Worm (Caenorhabditis elegans) whole organism, young adult: ENCODE results near the gene T19D2.3.

ENCODE experiments used
- B0035.1 ChIP-seq: sonication (generic microtip); optimal IDR thresholded peaks from 2 replicates; lab custom pipeline; 2016; ENCODE audit warnings: missing genetic modification characterization, mild to moderate bottlenecking, missing compliant biosample characterization, missing genotype, missing genetic modification reagents
- B0261.1 ChIP-seq: sonication (generic microtip); optimal IDR thresholded peaks from 2 replicates; lab custom pipeline; 2016; ENCODE audit warnings: mild to moderate bottlenecking, missing genetic modification characterization, moderate library complexity, missing compliant biosample characterization
- C06A6.2 ChIP-seq: fragments of 200-800 bp; sonication (Bioruptor generic); conservative IDR thresholded peaks from 2 replicates; pipeline ENCODE4 v1.3.6; 2022; ENCODE audit warnings: missing genetic modification characterization, missing compliant biosample characterization
- C17E4.6 ChIP-seq: fragments of 200-800 bp; sonication (Bioruptor generic); IDR thresholded peaks from 2 replicates; pipeline ENCODE4 v1.3.6; 2022; ENCODE audit warnings: missing genetic modification reagents, missing genetic modification characterization, missing compliant biosample characterization
- F10E7.11 ChIP-seq: sonication (generic microtip); optimal IDR thresholded peaks from 2 replicates; lab custom pipeline; 2017; ENCODE audit warnings: mild to moderate bottlenecking, missing genetic modification characterization, moderate library complexity, missing compliant biosample characterization
- F22D6.2 ChIP-seq: sonication (generic microtip); optimal IDR thresholded peaks from 2 replicates; lab custom pipeline; 2016; ENCODE audit warnings: mild to moderate bottlenecking, missing genetic modification characterization, missing compliant biosample characterization
- F39B2.1 ChIP-seq: fragments of 200-800 bp; sonication (Bioruptor generic); IDR thresholded peaks from 2 replicates; pipeline ENCODE4 v1.3.6; 2022; ENCODE audit warnings: missing genetic modification reagents, missing genetic modification characterization, missing compliant biosample characterization
- F52B5.7 ChIP-seq: sonication (generic microtip); optimal IDR thresholded peaks from 2 replicates; lab custom pipeline; 2016; ENCODE audit warnings: mild to moderate bottlenecking, missing genetic modification characterization, missing compliant biosample characterization
- F55B11.4 ChIP-seq: sonication (generic microtip); optimal IDR thresholded peaks from 2 replicates; lab custom pipeline; 2016; ENCODE audit warnings: missing compliant biosample characterization, missing genetic modification characterization, borderline replicate concordance; ENCODE audit not compliant: insufficient read depth
- K11D2.4 ChIP-seq: fragments of 200-800 bp; sonication (Bioruptor generic); IDR thresholded peaks from 2 replicates; pipeline ENCODE4 v1.3.6; 2022; ENCODE audit warnings: missing genetic modification reagents, missing genetic modification characterization, missing compliant biosample characterization
- K12H6.12 ChIP-seq: fragments of 200-800 bp; sonication (Bioruptor generic); optimal IDR thresholded peaks from 2 replicates; lab custom pipeline; 2018; ENCODE audit warnings: mild to moderate bottlenecking, missing genetic modification characterization, missing compliant biosample characterization
- Y53G8AR.9 ChIP-seq: fragments of 200-800 bp; sonication (Bioruptor generic); conservative IDR thresholded peaks from 2 replicates; pipeline ENCODE4 v1.3.6; 2022; ENCODE audit warnings: missing genetic modification reagents, missing genetic modification characterization, missing compliant biosample characterization
- ZK185.1 ChIP-seq: sonication (generic microtip); optimal IDR thresholded peaks from 2 replicates; lab custom pipeline; 2016; ENCODE audit warnings: mild to moderate bottlenecking, missing genetic modification characterization, missing compliant biosample characterization; ENCODE audit not compliant: poor library complexity, severe bottlenecking
- ama-1 ChIP-seq, 3 experiments: fragments of 150-350 bp in 1 of 3; sonication (generic microtip) in 2 of 3; optimal IDR thresholded peaks; 2 replicates each; lab custom pipeline; 2014 to 2018; ENCODE audit warnings: missing biosample characterization in 2 of 3, missing genetic modification characterization in 2 of 3, missing genetic modification reagents in 2 of 3
- atf-7 ChIP-seq: sonication (generic microtip); optimal IDR thresholded peaks from 2 replicates; lab custom pipeline; 2017; ENCODE audit warnings: mild to moderate bottlenecking, missing genetic modification characterization, missing compliant biosample characterization
- bed-1 ChIP-seq: fragments of 200-800 bp; sonication (Bioruptor generic); IDR thresholded peaks from 2 replicates; pipeline ENCODE4 v1.3.6; 2022; ENCODE audit warnings: missing genetic modification reagents, missing genetic modification characterization, missing compliant biosample characterization
- bed-2 ChIP-seq: fragments of 200-800 bp; sonication (Bioruptor generic); IDR thresholded peaks from 2 replicates; pipeline ENCODE4 v1.3.6; 2022; ENCODE audit warnings: missing genetic modification reagents, missing genetic modification characterization, missing compliant biosample characterization
- cebp-2 ChIP-seq: fragments of 200-800 bp; sonication (Bioruptor generic); IDR thresholded peaks from 2 replicates; pipeline ENCODE4 v1.3.6; 2022; ENCODE audit warnings: missing genetic modification characterization, missing compliant biosample characterization
- ceh-40 ChIP-seq: fragments of 200-800 bp; sonication (Bioruptor generic); IDR thresholded peaks from 2 replicates; pipeline ENCODE4 v1.3.6; 2022; ENCODE audit warnings: missing genetic modification characterization, missing compliant biosample characterization
- die-1 ChIP-seq: sonication (generic microtip); optimal IDR thresholded peaks from 2 replicates; lab custom pipeline; 2016; ENCODE audit warnings: missing genotype, mild to moderate bottlenecking, missing genetic modification characterization, missing compliant biosample characterization
- dpl-1 ChIP-seq: fragments of 150-350 bp; optimal IDR thresholded peaks from 2 replicates; lab custom pipeline; 2014; ENCODE audit warnings: missing biosample characterization, missing genetic modification reagents, missing genetic modification characterization
- egl-18 ChIP-seq: fragments of 200-800 bp; sonication (Bioruptor generic); IDR thresholded peaks from 2 replicates; pipeline ENCODE4 v1.3.6; 2022; ENCODE audit warnings: missing genetic modification reagents, missing genetic modification characterization, missing compliant biosample characterization
- hmg-20 ChIP-seq: fragments of 200-800 bp; sonication (Bioruptor generic); IDR thresholded peaks from 2 replicates; pipeline ENCODE4 v1.3.6; 2022; ENCODE audit warnings: missing genetic modification reagents, missing genetic modification characterization, missing compliant biosample characterization
- hrde-1 ChIP-seq: sonication (generic microtip); optimal IDR thresholded peaks from 2 replicates; lab custom pipeline; 2016; ENCODE audit warnings: missing genetic modification characterization, mild to moderate bottlenecking, missing compliant biosample characterization, moderate library complexity, missing genotype, missing genetic modification reagents, borderline replicate concordance
- hsf-1 ChIP-seq: fragments of 200-800 bp; sonication (Bioruptor generic); IDR thresholded peaks from 2 replicates; pipeline ENCODE4 v1.3.6; 2022; ENCODE audit warnings: missing genetic modification reagents, missing genetic modification characterization, missing compliant biosample characterization
- let-526 ChIP-seq: fragments of 200-800 bp; sonication (Bioruptor generic); IDR thresholded peaks from 2 replicates; pipeline ENCODE4 v1.3.6; 2022; ENCODE audit warnings: missing genetic modification reagents, missing genetic modification characterization, missing compliant biosample characterization
- lin-40 ChIP-seq: sonication (generic microtip); optimal IDR thresholded peaks from 2 replicates; lab custom pipeline; 2016; ENCODE audit warnings: missing genetic modification characterization, mild to moderate bottlenecking, missing compliant biosample characterization, missing genotype, missing genetic modification reagents
- madf-10 ChIP-seq: sonication (generic microtip); optimal IDR thresholded peaks from 2 replicates; lab custom pipeline; 2016; ENCODE audit warnings: mild to moderate bottlenecking, missing genetic modification characterization, missing compliant biosample characterization
- madf-3 ChIP-seq: fragments of 200-800 bp; sonication (Bioruptor generic); IDR thresholded peaks from 2 replicates; pipeline ENCODE4 v1.3.6; 2022; ENCODE audit warnings: missing genetic modification reagents, missing genetic modification characterization, missing compliant biosample characterization
- mel-28 ChIP-seq: sonication (generic microtip); optimal IDR thresholded peaks from 2 replicates; lab custom pipeline; 2016; ENCODE audit warnings: borderline replicate concordance, mild to moderate bottlenecking, missing genetic modification characterization, missing compliant biosample characterization
- nfya-2 ChIP-seq: fragments of 200-800 bp; sonication (Bioruptor generic); IDR thresholded peaks from 2 replicates; pipeline ENCODE4 v1.3.6; 2022; ENCODE audit warnings: missing genetic modification reagents, missing genetic modification characterization, missing compliant biosample characterization
- nhr-120 ChIP-seq: fragments of 200-800 bp; sonication (Bioruptor generic); IDR thresholded peaks from 2 replicates; pipeline ENCODE4 v1.3.6; 2022; ENCODE audit warnings: missing genetic modification characterization, missing compliant biosample characterization
- nhr-179 ChIP-seq: sonication (generic microtip); optimal IDR thresholded peaks from 2 replicates; lab custom pipeline; 2016; ENCODE audit warnings: mild to moderate bottlenecking, missing genetic modification characterization, missing compliant biosample characterization
- nhr-27 ChIP-seq: fragments of 200-800 bp; sonication (Bioruptor generic); optimal IDR thresholded peaks from 2 replicates; lab custom pipeline; 2018; ENCODE audit warnings: mild to moderate bottlenecking, missing genetic modification characterization, moderate library complexity, missing compliant biosample characterization
- nhr-80 ChIP-seq: sonication (generic microtip); optimal IDR thresholded peaks from 2 replicates; lab custom pipeline; 2016; ENCODE audit warnings: missing genetic modification characterization, missing compliant biosample characterization
- pbrm-1 ChIP-seq: fragments of 200-800 bp; sonication (Bioruptor generic); IDR thresholded peaks from 2 replicates; pipeline ENCODE4 v1.3.6; 2022; ENCODE audit warnings: missing genetic modification reagents, missing genetic modification characterization, missing compliant biosample characterization
- pha-4 ChIP-seq: fragments of 150-350 bp; sonication (generic microtip); optimal IDR thresholded peaks from 2 replicates; lab custom pipeline; 2014; ENCODE audit warnings: missing biosample characterization, missing genetic modification reagents, missing genetic modification characterization
- rpc-1 ChIP-seq, 2 experiments: fragments of 150-350 bp in 1 of 2; sonication (generic microtip) in 1 of 2; optimal IDR thresholded peaks; 2 replicates each; lab custom pipeline; 2014 to 2018; ENCODE audit warnings: missing biosample characterization in 1 of 2, missing genetic modification characterization in 1 of 2, missing genetic modification reagents in 1 of 2, missing genotype in 1 of 2
- sea-2 ChIP-seq: fragments of 200-800 bp; sonication (Bioruptor generic); IDR thresholded peaks from 2 replicates; pipeline ENCODE4 v1.3.6; 2022; ENCODE audit warnings: missing genetic modification characterization, missing compliant biosample characterization
- snpc-3.4 ChIP-seq: sonication (generic microtip); optimal IDR thresholded peaks from 2 replicates; lab custom pipeline; 2017; ENCODE audit warnings: missing genetic modification characterization, mild to moderate bottlenecking, missing compliant biosample characterization, antibody characterized with exemption, moderate library complexity, missing genotype, missing genetic modification reagents
- snpc-4 ChIP-seq, 5 experiments: fragments of 150-350 bp in 1 of 5; sonication (generic microtip) in 4 of 5; optimal IDR thresholded peaks; 2 replicates each; lab custom pipeline; 2014 to 2018; ENCODE audit warnings: missing genetic modification characterization in 5 of 5, missing biosample characterization in 3 of 5, antibody characterized with exemption in 2 of 5, mild to moderate bottlenecking in 2 of 5, missing compliant biosample characterization in 2 of 5, missing genotype in 2 of 5, moderate library complexity in 2 of 5, missing genetic modification reagents in 1 of 5
- somi-1 ChIP-seq: fragments of 200-800 bp; sonication (Bioruptor generic); optimal IDR thresholded peaks from 2 replicates; lab custom pipeline; 2018; ENCODE audit warnings: mild to moderate bottlenecking, missing genetic modification characterization, missing compliant biosample characterization
- tbp1 ChIP-seq: fragments of 200-800 bp; sonication (Bioruptor generic); optimal IDR thresholded peaks from 2 replicates; lab custom pipeline; 2018; ENCODE audit warnings: mild to moderate bottlenecking, missing genetic modification characterization, missing compliant biosample characterization
- tbx-9 ChIP-seq: sonication (generic microtip); optimal IDR thresholded peaks from 2 replicates; lab custom pipeline; 2016; ENCODE audit warnings: borderline replicate concordance, missing genetic modification characterization, inconsistent platforms, missing compliant biosample characterization
- ztf-22 ChIP-seq: fragments of 200-800 bp; sonication (Bioruptor generic); optimal IDR thresholded peaks from 2 replicates; lab custom pipeline; 2018; ENCODE audit warnings: mild to moderate bottlenecking, missing genetic modification characterization, moderate library complexity, missing compliant biosample characterization
- ztf-25 ChIP-seq: fragments of 200-800 bp; sonication (Bioruptor generic); IDR thresholded peaks from 2 replicates; pipeline ENCODE4 v1.3.6; 2022; ENCODE audit warnings: missing genetic modification reagents, missing genetic modification characterization, missing compliant biosample characterization
- ztf-6 ChIP-seq: fragments of 200-800 bp; sonication (Bioruptor generic); IDR thresholded peaks from 2 replicates; pipeline ENCODE4 v1.3.6; 2022; ENCODE audit warnings: missing genetic modification reagents, missing genetic modification characterization, missing compliant biosample characterization

The T19D2.3 gene

DNA sequence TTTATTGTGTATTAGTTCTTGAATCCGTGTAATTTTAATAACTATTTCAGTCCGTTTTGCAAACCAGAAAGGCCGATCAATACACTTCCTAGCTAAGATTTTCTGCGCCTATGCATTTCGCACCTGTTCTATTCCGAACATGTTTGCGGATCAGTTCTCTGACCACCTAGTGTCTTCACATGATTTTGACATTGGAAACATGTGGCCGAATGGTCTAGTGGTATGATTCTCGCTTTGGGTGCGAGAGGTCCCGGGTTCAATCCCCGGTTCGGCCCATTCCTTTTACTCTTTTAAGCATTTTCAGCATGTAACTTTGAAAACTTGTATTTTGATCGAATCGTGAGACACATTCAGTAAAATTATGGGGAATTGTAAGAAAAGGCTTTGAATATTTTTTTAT is 30.3 kb downstream of the T19D2.3 start (continued):
- TF ChIP-seq nhr-27 (tag; lab: Kevin White, UChicago) (no peak), B0261.1 (tag; lab: Kevin White, UChicago) (peak; percentile 41), ztf-22 (GFP tag; lab: Kevin White, UChicago) (no peak), rpc-1 (optimal IDR thresholded peaks at IDR 0.05; lab: Kevin White, UChicago) (peak; percentile 74), rpc-1 (tag; optimal IDR thresholded peaks at IDR 0.05; lab: Kevin White, UChicago) (peak; percentile 77), ztf-25 (GFP tag; lab: Robert Waterston, UW) (0 out of 2 replicates have a peak, but pooled peaks have one; percentile 62), snpc-4 (GFP tag; optimal IDR thresholded peaks at IDR 0.05; lab: Kevin White, UChicago) (no peak), snpc-4 (tag; optimal IDR thresholded peaks at IDR 0.05; lab: Kevin White, UChicago) (no peak), madf-3 (no peak), cebp-2 (no peak), C17E4.6 (GFP tag; lab: Robert Waterston, UW) (no peak), ceh-40 (GFP tag; lab: Robert Waterston, UW) (peak; percentile 73; the same call in 1 of the 2 replicates), dpl-1 (GFP tag; lab: Kevin White, UChicago) (no peak), F52B5.7 (tag; lab: Kevin White, UChicago) (peak; percentile 33), ZK185.1 (tag; lab: Kevin White, UChicago) (peak; percentile 53), F22D6.2 (tag; lab: Kevin White, UChicago) (no peak), sea-2 (GFP tag; lab: Robert Waterston, UW) (0 out of 2 replicates have a peak, but pooled peaks have one; percentile 26), F39B2.1 (no peak), ztf-6 (0 out of 2 replicates have a peak, but pooled peaks have one; percentile 29), mel-28 (tag; lab: Kevin White, UChicago) (no peak), pha-4 (tag; lab: Kevin White, UChicago) (no peak), atf-7 (tag; lab: Kevin White, UChicago) (no peak), hmg-20 (GFP tag; lab: Robert Waterston, UW) (no peak), F10E7.11 (tag; lab: Kevin White, UChicago) (no peak), pbrm-1 (peak; percentile 59; the same call in 1 of the 2 replicates), snpc-3.4 (tag; lab: Kevin White, UChicago) (peak; percentile 70), madf-10 (tag; lab: Kevin White, UChicago) (no peak), let-526 (no peak), F55B11.4 (peak; percentile 8), B0035.1 (tag; lab: Kevin White, UChicago) (no peak), C06A6.2 (GFP tag; lab: Robert Waterston, UW) (0 out of 2 replicates have a peak, but pooled peaks have one; percentile 33), bed-2 (no peak), somi-1 (GFP tag; lab: Kevin White, UChicago) (no peak), nhr-179 (no peak), nfya-2 (GFP tag; lab: Robert Waterston, UW) (no peak), nhr-80 (no peak), K11D2.4 (GFP tag; lab: Robert Waterston, UW) (peak; percentile 69; the same call in 1 of the 2 replicates), bed-1 (GFP tag; lab: Robert Waterston, UW) (no peak), egl-18 (no peak), die-1 (tag; lab: Kevin White, UChicago) (peak; percentile 41), tbp1 (GFP tag; lab: Kevin White, UChicago) (peak; percentile 91), Y53G8AR.9 (GFP tag; lab: Robert Waterston, UW) (peak; percentile 76), hsf-1 (no peak), lin-40 (no peak), ama-1 (optimal IDR thresholded peaks at IDR 0.05; lab: Kevin White, UChicago) (no peak), ama-1 (GFP tag; optimal IDR thresholded peaks at IDR 0.05; lab: Kevin White, UChicago) (peak in 1 of 2 experiments; percentile 75), K12H6.12 (no peak), tbx-9 (tag; lab: Kevin White, UChicago) (no peak), nhr-120 (GFP tag; lab: Robert Waterston, UW) (no peak), hrde-1 (tag; lab: Kevin White, UChicago) (no peak)
